Fruit fly (Drosophila melanogaster) whole organism: Measurements from ENCODE around the gene beat-IIb.

ENCODE experiments used
- CG8478 ChIP-seq: fragments of >200 bp; optimal IDR thresholded peaks from 2 replicates; lab custom pipeline; 2018; ENCODE audit warnings: inconsistent platforms
- Dll ChIP-seq: fragments of >200 bp; optimal IDR thresholded peaks from 2 replicates; lab custom pipeline; 2017
- EcR ChIP-seq, 2 experiments: fragments of >200 bp; optimal IDR thresholded peaks; 2 replicates each; lab custom pipeline; 2017; ENCODE audit warnings: missing biosample characterization in 2 of 2, missing genetic modification characterization in 2 of 2, missing genetic modification reagents in 2 of 2
- pan ChIP-seq: fragments of >200 bp; optimal IDR thresholded peaks from 2 replicates; lab custom pipeline; 2017
- psq ChIP-seq: fragments of >200 bp; optimal IDR thresholded peaks from 2 replicates; lab custom pipeline; 2017
- usp ChIP-seq: fragments of >200 bp; optimal IDR thresholded peaks from 2 replicates; lab custom pipeline; 2017; ENCODE audit warnings: missing biosample characterization, missing genetic modification characterization, mixed read lengths

beat-IIb gene

DNA sequence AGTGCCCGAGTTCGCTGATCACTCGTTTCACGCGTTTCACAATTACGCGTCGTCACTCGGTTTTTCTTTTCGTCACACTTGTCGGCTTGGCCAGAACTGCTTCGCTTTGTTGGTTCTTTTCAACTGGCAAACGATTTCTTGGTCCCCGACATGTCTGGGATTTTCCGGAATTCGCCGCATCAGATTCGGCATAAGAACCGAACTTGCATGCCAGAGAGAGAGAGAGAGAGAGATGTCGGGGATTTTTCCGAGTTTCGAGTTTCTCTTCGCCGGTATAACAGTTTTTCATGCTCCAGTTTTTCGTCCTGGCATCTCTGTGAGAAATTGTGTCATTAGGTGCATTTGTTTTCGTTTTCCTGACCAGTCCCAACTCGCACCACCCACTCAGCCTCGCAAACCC, at the start of gene beat-IIb, which contains the start of gene CG44257:
TSS of gene beat-IIb (minus strand) at position 101 of the 400 bp plus-strand sequence.
TSS of gene CG44257 (plus strand) at position 330 of the 400 bp plus-strand sequence.
- TF ChIP-seq pan (lab: Kevin White, UChicago) (no peak), CG8478 (no peak), EcR (GFP tag; optimal IDR thresholded peaks at IDR 0.05; lab: Kevin White, UChicago) (no peak), Dll (lab: Kevin White, UChicago) (no peak), psq (lab: Kevin White, UChicago) (no peak), usp (GFP tag; lab: Kevin White, UChicago) (no peak)

DNA sequence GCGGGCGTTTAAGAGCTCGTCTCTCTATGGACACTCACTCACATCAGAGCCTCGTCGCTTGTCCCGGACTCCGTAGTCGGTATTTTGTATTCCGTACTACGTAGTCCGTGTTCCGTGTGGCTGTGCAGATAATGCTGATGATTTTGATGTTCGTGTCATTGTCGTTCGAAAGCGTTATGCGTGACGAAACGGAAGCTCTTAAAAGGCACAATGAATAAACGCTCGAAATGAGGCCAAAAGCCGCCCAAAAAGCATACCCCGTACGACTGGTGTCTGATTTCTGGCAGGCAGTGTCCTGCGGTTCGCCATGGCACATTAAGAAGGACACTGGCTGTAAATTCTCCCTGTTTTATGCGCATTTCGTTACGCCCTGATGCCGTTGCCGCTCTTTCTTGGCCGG, 24.2 kb upstream of the beat-IIb start:
- no peak for TF ChIP-seq pan (lab: Kevin White, UChicago)
- TF ChIP-seq Dll (lab: Kevin White, UChicago): no peak
- TF ChIP-seq EcR (GFP tag; optimal IDR thresholded peaks at IDR 0.05; lab: Kevin White, UChicago): no peak
- TF ChIP-seq usp (GFP tag; lab: Kevin White, UChicago): no peak
- TF ChIP-seq CG8478: no peak
- no peak for TF ChIP-seq psq (lab: Kevin White, UChicago)

DNA sequence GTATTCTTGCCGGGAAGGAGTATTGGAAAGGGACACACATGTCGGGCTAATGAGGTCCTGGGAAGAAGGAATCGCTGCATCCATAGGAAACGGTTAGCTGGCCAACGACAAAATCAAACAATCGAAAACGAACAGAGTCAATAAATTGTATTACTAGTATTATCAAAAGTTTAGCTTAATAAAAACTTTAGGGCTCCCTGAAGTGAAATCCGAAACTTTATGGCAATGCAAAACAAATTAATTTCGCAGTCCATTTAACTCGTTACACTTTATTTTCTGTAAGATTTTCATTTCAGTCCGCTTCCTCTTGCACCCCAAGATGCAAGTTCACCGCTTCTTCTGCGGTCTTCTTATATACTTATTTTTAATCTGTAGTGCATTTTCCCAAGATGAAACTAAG, 19.5 kb upstream of the beat-IIb start, which contains the start of gene CG31419:
TSS of gene CG31419 (plus strand) at position 301 of the 400 bp plus-strand sequence.
- TF ChIP-seq CG8478 (no peak), pan (lab: Kevin White, UChicago) (no peak), usp (GFP tag; lab: Kevin White, UChicago) (no peak)

DNA sequence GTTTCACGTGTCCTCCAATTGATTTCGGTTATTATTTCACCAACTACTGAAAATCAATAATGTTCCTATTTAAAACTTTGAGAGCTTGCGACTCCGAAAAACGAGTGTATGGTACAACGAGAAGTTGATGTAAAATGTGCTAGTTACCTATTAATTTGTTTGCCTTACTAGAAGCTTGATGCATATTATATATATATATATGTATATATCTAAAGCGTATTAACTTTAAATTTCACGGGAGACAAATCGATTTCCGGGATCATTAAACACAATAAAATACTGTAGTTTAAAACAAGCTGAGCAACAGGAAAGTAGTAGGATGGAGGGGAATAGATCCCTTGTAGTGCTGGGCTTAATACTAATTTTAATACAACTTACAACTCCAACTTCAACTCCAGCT, 18.6 kb upstream of the beat-IIb start, which contains the start of gene CG31418:
TSS of gene CG31418 (plus strand) at position 301 of the 400 bp plus-strand sequence.
- no peak for TF ChIP-seq pan (lab: Kevin White, UChicago)
- TF ChIP-seq CG8478: no peak
- no peak for TF ChIP-seq psq (lab: Kevin White, UChicago)
- TF ChIP-seq EcR (GFP tag; optimal IDR thresholded peaks at IDR 0.05; lab: Kevin White, UChicago): no peak
- no peak for TF ChIP-seq usp (GFP tag; lab: Kevin White, UChicago)

DNA sequence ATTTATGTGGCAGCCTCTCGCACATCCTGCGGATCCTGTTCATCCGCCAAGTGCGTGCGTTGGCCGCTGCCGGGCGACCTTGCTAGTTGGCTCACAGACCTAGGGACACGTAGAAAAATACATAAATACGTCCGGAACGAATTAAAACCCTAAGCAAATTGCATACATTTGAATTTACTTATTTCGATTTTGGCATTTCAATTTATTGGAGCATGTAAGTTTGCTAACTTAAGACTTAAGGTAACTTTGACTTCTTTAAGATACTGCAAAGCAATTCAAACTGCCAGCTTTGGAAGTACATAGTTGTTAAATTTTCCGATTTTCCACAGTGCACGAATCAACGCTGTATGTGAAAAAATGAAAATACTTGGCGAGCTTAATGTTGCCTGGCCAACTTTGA, 10.8 kb downstream of the beat-IIb start, which contains the start of gene CG44259:
TSS of gene CG44259 (minus strand) at position 101 of the 400 bp plus-strand sequence.
- no peak for TF ChIP-seq EcR (GFP tag; optimal IDR thresholded peaks at IDR 0.05; lab: Kevin White, UChicago)
- no peak for TF ChIP-seq pan (lab: Kevin White, UChicago)
- no peak for TF ChIP-seq usp (GFP tag; lab: Kevin White, UChicago)
- TF ChIP-seq CG8478: no peak
- no peak for TF ChIP-seq psq (lab: Kevin White, UChicago)
- TF ChIP-seq Dll (lab: Kevin White, UChicago): no peak

DNA sequence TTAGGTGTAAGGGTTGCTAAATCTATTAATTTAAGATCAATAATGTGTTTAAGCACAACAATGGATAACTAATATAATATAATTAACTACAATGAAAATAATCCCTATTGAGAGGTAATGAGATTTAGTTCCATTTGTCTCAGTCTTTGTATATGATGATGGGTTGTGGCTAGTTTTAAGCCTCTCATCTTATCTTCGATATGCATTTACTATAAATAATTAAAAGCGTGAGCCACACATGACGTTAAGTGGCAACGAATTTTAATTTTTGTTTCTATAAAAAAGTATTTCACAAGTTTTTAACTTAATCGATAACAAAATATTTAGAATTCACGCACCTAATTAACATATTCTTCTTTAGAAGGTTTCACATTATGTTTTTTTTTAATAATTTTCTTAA, 13.6 kb downstream of the beat-IIb start:
- TF ChIP-seq psq (lab: Kevin White, UChicago) (no peak), Dll (lab: Kevin White, UChicago) (no peak)

DNA sequence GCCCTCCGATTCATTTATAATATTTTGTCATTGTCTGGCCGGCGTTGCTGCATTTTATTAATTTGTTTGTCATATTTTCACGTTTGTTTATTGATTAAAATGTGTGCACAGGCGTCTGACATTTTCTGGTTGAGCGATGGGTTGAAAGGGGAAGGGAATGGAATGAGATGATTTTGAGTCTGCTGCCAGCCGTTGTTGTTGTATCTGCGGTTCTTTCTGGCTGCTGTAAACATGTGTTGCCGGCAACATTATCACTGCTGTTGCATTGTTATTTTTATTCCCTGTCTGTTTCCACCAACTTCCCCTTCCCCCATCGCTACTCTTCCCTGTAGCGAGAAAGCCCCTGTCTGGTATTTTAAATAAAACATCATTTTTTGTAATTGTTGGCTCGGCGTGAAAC, 15.6 kb downstream of the beat-IIb start:
- no peak for TF ChIP-seq pan (lab: Kevin White, UChicago)

DNA sequence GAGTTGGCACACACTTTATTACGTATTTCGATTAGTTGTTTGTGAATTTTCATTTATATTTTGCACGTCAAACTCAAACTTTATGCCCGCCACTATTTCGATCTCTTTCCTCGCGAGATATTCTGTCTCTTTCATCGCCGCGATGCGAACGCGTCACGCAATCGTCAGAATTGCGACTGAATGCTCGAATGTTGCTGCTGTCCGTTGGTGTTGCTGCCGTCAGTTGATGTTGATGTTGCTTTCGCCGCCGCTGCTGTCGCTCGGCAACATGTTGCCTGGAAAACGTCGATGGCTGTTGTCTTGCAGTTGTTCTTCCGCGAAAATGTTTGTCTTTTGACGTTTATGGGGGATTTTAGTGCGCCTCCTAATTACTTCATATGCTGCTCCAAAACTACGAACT, 17.1 kb downstream of the beat-IIb start:
- TF ChIP-seq EcR (GFP tag; optimal IDR thresholded peaks at IDR 0.05; lab: Kevin White, UChicago) (no peak), usp (GFP tag; lab: Kevin White, UChicago) (no peak), pan (lab: Kevin White, UChicago) (no peak), Dll (lab: Kevin White, UChicago) (no peak), CG8478 (no peak), psq (lab: Kevin White, UChicago) (no peak)

DNA sequence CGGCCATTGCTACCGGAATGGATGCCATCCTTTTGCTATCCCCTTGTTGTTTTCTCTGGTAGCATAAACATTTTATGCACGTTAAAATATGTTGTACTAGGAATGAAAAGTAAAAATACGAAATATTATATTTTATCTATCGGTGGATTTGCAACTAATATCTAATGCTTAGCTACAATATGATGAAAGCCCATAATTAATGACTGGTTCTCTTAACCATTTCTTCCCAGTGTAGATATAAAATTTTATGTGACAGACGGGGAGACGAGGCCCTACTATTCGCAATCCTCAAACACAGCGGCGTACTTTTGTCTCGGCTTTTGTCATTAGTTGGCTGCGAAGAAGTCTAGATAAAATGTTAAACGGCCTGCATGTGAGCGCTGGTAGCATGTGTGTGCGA, 27.9 kb downstream of the beat-IIb start:
- TF ChIP-seq psq (lab: Kevin White, UChicago): no peak
- TF ChIP-seq CG8478: no peak
- no peak for TF ChIP-seq pan (lab: Kevin White, UChicago)
- TF ChIP-seq EcR (GFP tag; optimal IDR thresholded peaks at IDR 0.05; lab: Kevin White, UChicago): no peak
- TF ChIP-seq Dll (lab: Kevin White, UChicago): no peak
- no peak for TF ChIP-seq usp (GFP tag; lab: Kevin White, UChicago)

DNA sequence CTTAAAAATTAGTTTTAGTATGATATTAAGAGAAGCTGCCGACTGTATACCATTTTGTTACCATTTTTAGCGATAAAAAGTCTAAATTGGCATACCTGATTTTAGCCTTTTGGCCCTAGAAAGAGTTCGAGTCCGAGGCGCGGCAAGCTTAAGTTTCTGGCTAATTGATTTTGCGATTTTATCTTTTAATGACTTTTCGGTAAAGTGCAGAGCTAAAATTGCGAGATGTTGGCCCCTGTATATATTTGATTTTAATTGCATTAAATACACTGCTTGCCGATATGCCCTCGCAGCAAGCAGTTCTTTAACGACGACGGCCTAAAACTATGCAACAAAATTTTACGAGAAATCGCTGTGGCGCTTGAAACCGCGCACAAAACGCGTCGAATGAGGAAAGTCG, 33.3 kb downstream of the beat-IIb start:
- TF ChIP-seq CG8478 (no peak), Dll (lab: Kevin White, UChicago) (no peak), usp (GFP tag; lab: Kevin White, UChicago) (no peak), pan (lab: Kevin White, UChicago) (no peak), psq (lab: Kevin White, UChicago) (no peak), EcR (GFP tag; optimal IDR thresholded peaks at IDR 0.05; lab: Kevin White, UChicago) (no peak)

DNA sequence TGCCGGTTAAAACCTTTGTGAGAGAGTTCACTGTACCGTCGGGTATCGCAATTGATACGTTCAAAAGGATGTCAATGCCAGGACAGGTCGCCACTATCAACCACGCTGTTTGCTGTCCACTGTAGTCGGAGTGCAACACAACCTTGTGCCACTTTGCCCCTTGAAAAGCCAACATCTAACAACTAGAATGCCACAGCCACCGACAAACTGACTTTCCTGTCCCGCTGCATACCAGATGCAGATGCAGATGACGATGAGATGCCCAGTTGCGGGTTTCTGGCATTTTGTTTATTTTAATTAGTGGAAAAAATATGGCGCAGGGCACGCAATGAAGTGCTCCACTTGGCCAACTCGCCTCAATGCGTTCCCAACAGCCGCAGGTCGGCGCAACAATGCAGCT, 41.9 kb downstream of the beat-IIb start, which contains the start of gene CG31262:
TSS of gene CG31262 (minus strand) at position 101 of the 400 bp plus-strand sequence.
- TF ChIP-seq psq (lab: Kevin White, UChicago) (no peak), CG8478 (no peak), pan (lab: Kevin White, UChicago) (no peak), EcR (GFP tag; optimal IDR thresholded peaks at IDR 0.05; lab: Kevin White, UChicago) (no peak), usp (GFP tag; lab: Kevin White, UChicago) (no peak), Dll (lab: Kevin White, UChicago) (no peak)

DNA sequence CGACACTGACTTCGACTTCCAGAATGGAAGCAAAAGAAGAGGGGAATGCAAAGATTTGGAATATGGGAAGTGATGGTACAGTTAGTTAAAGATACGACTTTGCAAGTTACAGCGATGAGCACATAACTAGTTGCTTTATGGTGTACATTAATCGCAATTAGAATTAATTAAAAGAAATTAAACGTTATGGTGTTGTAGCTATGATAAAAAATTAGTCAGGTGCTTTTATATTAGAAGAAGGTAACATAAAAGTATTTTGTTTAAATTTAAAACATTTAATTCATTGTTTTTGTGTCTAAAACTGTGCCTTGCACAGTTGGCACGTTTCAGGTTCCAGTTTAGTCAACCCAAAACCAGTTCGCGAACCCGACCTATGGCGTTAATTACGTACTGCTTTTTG, 44.9 kb downstream of the beat-IIb start:
- no peak for TF ChIP-seq Dll (lab: Kevin White, UChicago)
- TF ChIP-seq CG8478: no peak
- no peak for TF ChIP-seq usp (GFP tag; lab: Kevin White, UChicago)
- no peak for TF ChIP-seq pan (lab: Kevin White, UChicago)
- no peak for TF ChIP-seq psq (lab: Kevin White, UChicago)
- TF ChIP-seq EcR (GFP tag; optimal IDR thresholded peaks at IDR 0.05; lab: Kevin White, UChicago): no peak

DNA sequence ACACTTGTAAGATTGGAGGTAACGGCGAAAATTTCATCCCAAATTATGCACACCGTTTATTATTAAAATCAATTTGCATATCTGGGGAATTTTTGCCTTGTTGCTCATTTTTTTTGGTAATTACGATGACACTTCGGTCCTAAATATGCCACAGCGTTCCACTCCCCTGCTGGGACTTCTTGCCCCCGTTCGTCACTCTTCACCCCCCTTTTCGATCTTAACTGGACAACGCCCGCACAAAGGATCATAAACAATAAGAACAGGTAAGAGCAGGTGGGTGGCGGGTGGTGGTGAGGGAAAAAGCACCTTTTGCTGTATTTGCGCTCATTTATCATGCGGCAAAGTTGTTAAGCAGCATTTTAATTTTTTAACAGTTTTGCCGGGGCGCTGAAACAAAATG, 54.9 kb downstream of the beat-IIb start:
- no peak for TF ChIP-seq Dll (lab: Kevin White, UChicago)
- no peak for TF ChIP-seq usp (GFP tag; lab: Kevin White, UChicago)
- no peak for TF ChIP-seq EcR (GFP tag; optimal IDR thresholded peaks at IDR 0.05; lab: Kevin White, UChicago)
- no peak for TF ChIP-seq CG8478
- no peak for TF ChIP-seq psq (lab: Kevin White, UChicago)
- no peak for TF ChIP-seq pan (lab: Kevin White, UChicago)
